Worm (Caenorhabditis elegans): Measurements from ENCODE around the gene tnt-4.

ce11 chrV:2008412-2008811 is 15.7 kb upstream of the tnt-4 start:
- TF ChIP-seq ama-1 (optimal IDR thresholded peaks at IDR 0.05) (no peak), aly-1 (tag; optimal IDR thresholded peaks at IDR 0.05) (no peak), ets-7 (tag; optimal IDR thresholded peaks at IDR 0.05) (no peak), flt-1 (GFP tag; IDR thresholded peaks at IDR 0.05) (no peak), ceh-36 (tag; optimal IDR thresholded peaks at IDR 0.05) (no peak), tra-4 (tag; optimal IDR thresholded peaks at IDR 0.05) (no peak), scrt-1 (GFP tag; IDR thresholded peaks at IDR 0.05) (no peak), hnd-1 (tag; optimal IDR thresholded peaks at IDR 0.05) (no peak), F13C5.2 (tag; optimal IDR thresholded peaks at IDR 0.05) (no peak), B0310.2 (tag; optimal IDR thresholded peaks at IDR 0.05) (no peak), tbx-11 (GFP tag; IDR thresholded peaks at IDR 0.05) (no peak), pes-1 (GFP tag; IDR thresholded peaks at IDR 0.05) (no peak), tbx-37 (GFP tag; conservative IDR thresholded peaks at IDR 0.05) (no peak), ceh-13 (GFP tag; optimal IDR thresholded peaks at IDR 0.05) (no peak)
